Fruit fly (Drosophila melanogaster) whole organism, wandering third instar larva: ENCODE data around the gene CG9391.

Experiments
- Dif ChIP-seq: fragments of 200-275, 200-300 bp; sonication (Bioruptor generic); optimal IDR thresholded peaks from 2 replicates; lab custom pipeline; 2018; ENCODE audit warnings: missing biosample characterization, missing genetic modification characterization; ENCODE audit not compliant: partially characterized antibody
- Myc ChIP-seq: fragments of >200 bp; optimal IDR thresholded peaks from 2 replicates; lab custom pipeline; 2017
- Rel ChIP-seq, 2 experiments: fragments of 200-800 bp; sonication (Bioruptor generic) in 1 of 2; optimal IDR thresholded peaks; 2 replicates in 1 of 2; 3 replicates in 1 of 2; lab custom pipeline; 2016 to 2019; ENCODE audit warnings: mild to moderate bottlenecking in 2 of 2, missing biosample characterization in 2 of 2, missing genetic modification characterization in 2 of 2, moderate library complexity in 1 of 2
- br ChIP-seq: fragments of 200-800 bp; sonication (Bioruptor generic); optimal IDR thresholded peaks from 2 replicates; lab custom pipeline; 2016; ENCODE audit warnings: missing biosample characterization, missing genetic modification characterization
- dmrt93B ChIP-seq: fragments of 200-800 bp; sonication (Bioruptor generic); optimal IDR thresholded peaks from 2 replicates; lab custom pipeline; 2018; ENCODE audit warnings: missing biosample characterization, mild to moderate bottlenecking, missing genetic modification characterization
- dsf ChIP-seq: sonication (Bioruptor generic); optimal IDR thresholded peaks from 2 replicates; lab custom pipeline; 2016; ENCODE audit warnings: missing biosample characterization, missing genetic modification characterization, borderline replicate concordance
- psq ChIP-seq: fragments of 200-800 bp; sonication (Bioruptor generic); optimal IDR thresholded peaks from 3 replicates; lab custom pipeline; 2017; ENCODE audit warnings: missing biosample characterization, mild to moderate bottlenecking, missing genetic modification characterization, moderate library complexity
- tai ChIP-seq: sonication (Bioruptor generic); optimal IDR thresholded peaks from 2 replicates; lab custom pipeline; 2016; ENCODE audit warnings: missing biosample characterization, missing genetic modification characterization
- usp ChIP-seq: fragments of >200 bp; optimal IDR thresholded peaks from 2 replicates; lab custom pipeline; 2017; ENCODE audit warnings: missing biosample characterization, missing genetic modification characterization

CG9391 gene

dm6 chr3L:21216697-21217291 lies 51.3 kb downstream of the CG9391 start, which contains the start of the genes Trmt112 and Ilk:
Gene Trmt112 (minus strand): TSS chr3L:21216839.
Gene Ilk (plus strand): TSS chr3L:21216901.
- TF ChIP-seq psq (GFP tag; lab: Kevin White, UChicago): no peak
- TF ChIP-seq br (GFP tag; lab: Kevin White, UChicago): no peak
- TF ChIP-seq tai (GFP tag; lab: Kevin White, UChicago): no peak
- TF ChIP-seq Dif (GFP tag; lab: Kevin White, UChicago): no peak
- no peak for TF ChIP-seq Rel (GFP tag; optimal IDR thresholded peaks at IDR 0.05; lab: Kevin White, UChicago)
- peak; percentile 37 for TF ChIP-seq Rel (tag; optimal IDR thresholded peaks at IDR 0.05; lab: Kevin White, UChicago)
- peak; percentile 70 for TF ChIP-seq Myc (lab: Kevin White, UChicago)
- TF ChIP-seq dmrt93B (GFP tag; lab: Kevin White, UChicago): no peak
- no peak for TF ChIP-seq usp (GFP tag; lab: Kevin White, UChicago)
- TF ChIP-seq dsf (GFP tag; lab: Kevin White, UChicago): no peak
